Worm (Caenorhabditis elegans): Measurements from ENCODE around the gene F27B3.8.

DNA sequence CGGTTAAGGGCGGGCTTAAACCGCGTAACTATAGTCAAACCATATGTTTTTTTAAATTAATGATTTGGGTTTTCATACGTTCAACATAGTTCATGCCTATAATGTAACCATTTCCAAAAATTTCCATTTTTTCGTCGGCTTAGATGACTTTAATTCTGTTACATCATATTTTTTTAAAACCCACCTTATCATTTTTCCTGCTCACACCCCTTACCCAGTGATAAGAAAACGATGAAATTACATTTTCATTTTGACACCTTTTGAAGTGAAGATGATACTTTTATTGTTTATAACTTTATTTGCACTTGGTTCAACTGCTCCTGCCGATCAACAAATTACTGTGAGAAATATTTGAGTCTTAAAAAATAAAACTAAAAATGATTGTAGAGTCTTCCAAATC lies 32.8 kb downstream of the F27B3.8 start, which contains the start of gene ctsa-4.2:
- TF ChIP-seq F16B12.6 (tag; optimal IDR thresholded peaks at IDR 0.05), result no peak
- no peak for TF ChIP-seq fos-1 (tag; optimal IDR thresholded peaks at IDR 0.05)
- no peak for TF ChIP-seq nhr-12 (tag; optimal IDR thresholded peaks at IDR 0.05)
- TF ChIP-seq aly-2 (tag; optimal IDR thresholded peaks at IDR 0.05), result no peak
- no peak for TF ChIP-seq mdl-1 (tag; optimal IDR thresholded peaks at IDR 0.05)
- TF ChIP-seq pag-3 (tag; optimal IDR thresholded peaks at IDR 0.05; ENCODE audit: borderline replicate concordance, insufficient read depth), result no peak
- no peak for TF ChIP-seq alr-1 (tag; optimal IDR thresholded peaks at IDR 0.05; ENCODE audit: borderline replicate concordance)
- TF ChIP-seq ama-1 (optimal IDR thresholded peaks at IDR 0.05), result no peak
- no peak for TF ChIP-seq hpl-2 (GFP tag; optimal IDR thresholded peaks at IDR 0.05)
- no peak for TF ChIP-seq irx-1 (tag; optimal IDR thresholded peaks at IDR 0.05)
- TF ChIP-seq elt-3 (tag; optimal IDR thresholded peaks at IDR 0.05), result no peak
- no peak for TF ChIP-seq blmp-1 (tag; optimal IDR thresholded peaks at IDR 0.05)
- no peak for TF ChIP-seq pqm-1 (tag; optimal IDR thresholded peaks at IDR 0.05)
- no peak for TF ChIP-seq zag-1 (tag; optimal IDR thresholded peaks at IDR 0.05)
